Fruit fly (Drosophila melanogaster) whole organism, wandering third instar larva: ENCODE data around the gene CG6656.

Experiments used
- Abd-B ChIP-seq: fragments of >200 bp; optimal IDR thresholded peaks from 2 replicates; lab custom pipeline; 2017; ENCODE audit warnings: missing biosample characterization, missing genetic modification characterization
- CG32264 ChIP-seq: fragments of 200-800 bp; sonication (Bioruptor generic); optimal IDR thresholded peaks from 2 replicates; lab custom pipeline; 2016; ENCODE audit warnings: missing biosample characterization, missing genetic modification characterization
- CG9705 ChIP-seq: fragments of 200-800 bp; sonication (Bioruptor generic); optimal IDR thresholded peaks from 2 replicates; lab custom pipeline; 2018; ENCODE audit warnings: missing biosample characterization, mild to moderate bottlenecking, missing genetic modification characterization
- CrebA ChIP-seq: fragments of 200-800 bp; sonication (Bioruptor generic); optimal IDR thresholded peaks from 2 replicates; lab custom pipeline; 2016; ENCODE audit warnings: missing biosample characterization, mild to moderate bottlenecking, missing genetic modification characterization, borderline replicate concordance
- Dfd ChIP-seq: fragments of >200 bp; optimal IDR thresholded peaks from 2 replicates; lab custom pipeline; 2017; ENCODE audit warnings: missing biosample characterization, missing genetic modification characterization
- Dif ChIP-seq: fragments of 200-275, 200-300 bp; sonication (Bioruptor generic); optimal IDR thresholded peaks from 2 replicates; lab custom pipeline; 2018; ENCODE audit warnings: missing biosample characterization, missing genetic modification characterization; ENCODE audit not compliant: partially characterized antibody
- GATAd ChIP-seq: sonication (Bioruptor generic); optimal IDR thresholded peaks from 2 replicates; lab custom pipeline; 2016; ENCODE audit warnings: missing biosample characterization, missing genetic modification characterization
- HLH106 ChIP-seq: fragments of 200-800 bp; optimal IDR thresholded peaks from 3 replicates; lab custom pipeline; 2019; ENCODE audit warnings: missing biosample characterization, mild to moderate bottlenecking, missing genetic modification characterization, moderate library complexity
- Hnf4 ChIP-seq: fragments of 200-800 bp; sonication (Bioruptor generic); optimal IDR thresholded peaks from 2 replicates; lab custom pipeline; 2016; ENCODE audit warnings: missing biosample characterization, mild to moderate bottlenecking, missing genetic modification characterization
- Hr78 ChIP-seq: fragments of >200 bp; optimal IDR thresholded peaks from 2 replicates; lab custom pipeline; 2017; ENCODE audit warnings: missing biosample characterization, missing genetic modification characterization
- Hr83 ChIP-seq: fragments of 200-300 bp; sonication (Bioruptor generic); optimal IDR thresholded peaks from 2 replicates; lab custom pipeline; 2016; ENCODE audit warnings: missing biosample characterization, mild to moderate bottlenecking, missing genetic modification characterization, moderate library complexity; ENCODE audit not compliant: poor library complexity, severe bottlenecking
- Jra ChIP-seq: sonication (Bioruptor generic); optimal IDR thresholded peaks from 2 replicates; lab custom pipeline; 2016; ENCODE audit warnings: missing biosample characterization, missing genetic modification characterization
- Mio ChIP-seq: sonication (Bioruptor generic); optimal IDR thresholded peaks from 2 replicates; lab custom pipeline; 2016; ENCODE audit warnings: missing biosample characterization, missing genetic modification characterization
- Myc ChIP-seq: fragments of >200 bp; optimal IDR thresholded peaks from 2 replicates; lab custom pipeline; 2017
- N ChIP-seq: fragments of >200 bp; optimal IDR thresholded peaks from 2 replicates; lab custom pipeline; 2018; ENCODE audit warnings: missing biosample characterization, missing external identifiers, missing genetic modification characterization
- OdsH ChIP-seq: fragments of 200-800 bp; sonication (Bioruptor generic); optimal IDR thresholded peaks from 2 replicates; lab custom pipeline; 2016; ENCODE audit warnings: missing biosample characterization, mild to moderate bottlenecking, missing genetic modification characterization
- Rel ChIP-seq, 2 experiments: fragments of 200-800 bp; sonication (Bioruptor generic) in 1 of 2; optimal IDR thresholded peaks; 2 replicates in 1 of 2; 3 replicates in 1 of 2; lab custom pipeline; 2016 to 2019; ENCODE audit warnings: mild to moderate bottlenecking in 2 of 2, missing biosample characterization in 2 of 2, missing genetic modification characterization in 2 of 2, moderate library complexity in 1 of 2
- Sp1 ChIP-seq: fragments of 200-800 bp; sonication (Bioruptor generic); optimal IDR thresholded peaks from 3 replicates; lab custom pipeline; 2019; ENCODE audit warnings: missing biosample characterization, mild to moderate bottlenecking, missing genetic modification characterization, moderate library complexity
- Vsx2 ChIP-seq: fragments of 200-300, 225-300 bp; sonication (Bioruptor generic); optimal IDR thresholded peaks from 2 replicates; lab custom pipeline; 2018; ENCODE audit warnings: missing biosample characterization, missing genetic modification characterization; ENCODE audit not compliant: partially characterized antibody
- br ChIP-seq: fragments of 200-800 bp; sonication (Bioruptor generic); optimal IDR thresholded peaks from 2 replicates; lab custom pipeline; 2016; ENCODE audit warnings: missing biosample characterization, missing genetic modification characterization
- brk ChIP-seq: fragments of 200-800 bp; sonication (Bioruptor generic); optimal IDR thresholded peaks from 2 replicates; lab custom pipeline; 2016; ENCODE audit warnings: missing biosample characterization, mild to moderate bottlenecking, missing genetic modification characterization
- dl ChIP-seq, 2 experiments: fragments of 175-275, 200-275 bp in 1 of 2; fragments of 200-275 bp in 1 of 2; sonication (Bioruptor generic); optimal IDR thresholded peaks; lab custom pipeline; 2018; ENCODE audit warnings: mild to moderate bottlenecking in 2 of 2, missing biosample characterization in 2 of 2, missing genetic modification characterization in 2 of 2, moderate library complexity in 2 of 2; ENCODE audit not compliant: partially characterized antibody in 2 of 2, insufficient read depth in 1 of 2
- dmrt93B ChIP-seq: fragments of 200-800 bp; sonication (Bioruptor generic); optimal IDR thresholded peaks from 2 replicates; lab custom pipeline; 2018; ENCODE audit warnings: missing biosample characterization, mild to moderate bottlenecking, missing genetic modification characterization
- dsf ChIP-seq: sonication (Bioruptor generic); optimal IDR thresholded peaks from 2 replicates; lab custom pipeline; 2016; ENCODE audit warnings: missing biosample characterization, missing genetic modification characterization, borderline replicate concordance
- ey ChIP-seq: fragments of 200-800 bp; sonication (Bioruptor generic); optimal IDR thresholded peaks from 2 replicates; lab custom pipeline; 2016; ENCODE audit warnings: missing biosample characterization, missing genetic modification characterization
- foxo ChIP-seq, 2 experiments: fragments of 200-800 bp; sonication (Bioruptor generic); optimal IDR thresholded peaks; 2 replicates in 1 of 2; 3 replicates in 1 of 2; lab custom pipeline; 2016 to 2017; ENCODE audit warnings: missing biosample characterization in 2 of 2, missing genetic modification characterization in 2 of 2
- fru ChIP-seq: fragments of 200-800 bp; sonication (Bioruptor generic); optimal IDR thresholded peaks from 3 replicates; lab custom pipeline; 2016; ENCODE audit warnings: missing biosample characterization, mild to moderate bottlenecking, missing genetic modification characterization
- h ChIP-seq: fragments of 200-800 bp; sonication (Bioruptor generic); optimal IDR thresholded peaks from 3 replicates; lab custom pipeline; 2016; ENCODE audit warnings: missing biosample characterization, mild to moderate bottlenecking, missing genetic modification characterization
- jim ChIP-seq: fragments of 175-275, 200-325 bp; sonication (Bioruptor generic); optimal IDR thresholded peaks from 2 replicates; lab custom pipeline; 2016; ENCODE audit warnings: missing biosample characterization, mild to moderate bottlenecking, missing genetic modification characterization
- lola ChIP-seq: fragments of >200 bp; optimal IDR thresholded peaks from 2 replicates; lab custom pipeline; 2017; ENCODE audit warnings: missing biosample characterization, missing genetic modification characterization
- pan ChIP-seq: fragments of >200 bp; optimal IDR thresholded peaks from 2 replicates; lab custom pipeline; 2017
- psq ChIP-seq: fragments of 200-800 bp; sonication (Bioruptor generic); optimal IDR thresholded peaks from 3 replicates; lab custom pipeline; 2017; ENCODE audit warnings: missing biosample characterization, mild to moderate bottlenecking, missing genetic modification characterization, moderate library complexity
- rgr ChIP-seq: fragments of 200-800 bp; sonication (Bioruptor generic); optimal IDR thresholded peaks from 3 replicates; lab custom pipeline; 2016; ENCODE audit warnings: missing biosample characterization, mild to moderate bottlenecking, missing genetic modification characterization
- sage ChIP-seq: fragments of 200-800 bp; sonication (Bioruptor generic); optimal IDR thresholded peaks from 2 replicates; lab custom pipeline; 2016; ENCODE audit warnings: missing biosample characterization, mild to moderate bottlenecking, missing genetic modification characterization
- sv ChIP-seq: fragments of 200-800 bp; sonication (Bioruptor generic); optimal IDR thresholded peaks from 3 replicates; lab custom pipeline; 2016; ENCODE audit warnings: missing biosample characterization, missing genetic modification characterization
- tai ChIP-seq: sonication (Bioruptor generic); optimal IDR thresholded peaks from 2 replicates; lab custom pipeline; 2016; ENCODE audit warnings: missing biosample characterization, missing genetic modification characterization
- usp ChIP-seq: fragments of >200 bp; optimal IDR thresholded peaks from 2 replicates; lab custom pipeline; 2017; ENCODE audit warnings: missing biosample characterization, missing genetic modification characterization
- woc ChIP-seq: sonication (Bioruptor generic); optimal IDR thresholded peaks from 2 replicates; lab custom pipeline; 2016; ENCODE audit warnings: missing biosample characterization, mild to moderate bottlenecking, missing genetic modification characterization

Gene CG6656

DNA sequence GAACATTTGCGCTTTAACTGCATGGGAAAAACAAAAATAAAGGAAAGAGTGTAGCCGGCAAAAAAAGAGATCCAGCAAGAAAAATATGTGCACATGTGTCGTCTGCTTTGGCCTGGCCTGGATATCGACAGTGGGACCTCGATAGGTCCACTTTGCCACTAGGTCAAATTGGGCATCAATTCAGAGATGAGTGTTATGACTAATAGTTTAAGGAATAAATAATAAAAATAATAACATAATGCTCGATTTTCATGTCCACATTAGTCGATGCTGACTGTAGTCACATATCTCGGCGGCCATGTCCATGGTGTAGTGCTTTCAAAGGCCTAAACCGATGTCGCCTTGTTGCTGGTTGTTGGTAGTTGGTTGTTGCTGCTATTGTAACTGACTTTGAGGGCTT, 22.5 kb downstream of the CG6656 start:
- TF ChIP-seq psq (GFP tag; lab: Kevin White, UChicago) (peak; percentile 78), Hr83 (GFP tag; lab: Kevin White, UChicago) (peak; percentile 10), HLH106 (tag; lab: Kevin White, UChicago) (peak; percentile 90), Dif (no peak), rgr (peak; percentile 83), foxo (GFP tag; optimal IDR thresholded peaks at IDR 0.05; lab: Kevin White, UChicago) (peak in 1 of 2 experiments; percentile 90), jim (GFP tag; lab: Kevin White, UChicago) (no peak), Jra (GFP tag; lab: Kevin White, UChicago) (peak; percentile 47), woc (GFP tag; lab: Kevin White, UChicago) (peak; percentile 73), sage (peak; percentile 84), Hr78 (no peak), tai (peak; percentile 65), CrebA (no peak), Sp1 (peak; percentile 82), dsf (peak; percentile 22), CG32264 (GFP tag; lab: Kevin White, UChicago) (peak; percentile 60), Hnf4 (peak; percentile 79), Mio (GFP tag; lab: Kevin White, UChicago) (no peak), dmrt93B (GFP tag; lab: Kevin White, UChicago) (peak; percentile 56), OdsH (peak; percentile 80), Rel (GFP tag; optimal IDR thresholded peaks at IDR 0.05; lab: Kevin White, UChicago) (peak; percentile 58), Rel (tag; optimal IDR thresholded peaks at IDR 0.05; lab: Kevin White, UChicago) (peak; percentile 58), h (GFP tag; lab: Kevin White, UChicago) (peak; percentile 91), br (peak; percentile 83), dl (GFP tag; optimal IDR thresholded peaks at IDR 0.05; lab: Kevin White, UChicago; ENCODE audit: insufficient read depth in 1 of 2, partially characterized antibody in 2 of 2) (no peak), fru (GFP tag; lab: Kevin White, UChicago) (peak; percentile 87), brk (GFP tag; lab: Kevin White, UChicago) (peak; percentile 39), CG9705 (GFP tag; lab: Kevin White, UChicago) (peak; percentile 79), ey (GFP tag; lab: Kevin White, UChicago) (peak; percentile 81), Myc (no peak)

DNA sequence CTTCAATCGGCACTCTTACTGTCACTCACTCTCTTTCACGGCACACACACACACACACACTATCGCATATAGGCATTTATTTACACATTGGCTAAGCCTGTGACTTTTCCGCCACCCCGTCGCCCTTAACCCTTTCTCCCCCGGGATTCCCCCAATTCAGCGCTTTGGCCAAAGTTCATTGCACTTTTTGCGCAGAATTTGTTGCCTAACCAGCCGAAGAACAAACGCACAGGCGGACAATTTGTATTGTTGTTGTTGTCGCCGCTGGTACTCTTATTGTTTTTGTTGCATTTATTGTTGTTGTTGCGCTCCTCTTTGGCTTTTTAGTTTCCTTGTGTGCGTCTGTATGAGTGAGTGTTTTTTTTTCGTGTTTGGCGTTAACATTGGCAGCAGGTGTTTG, 23.7 kb downstream of the CG6656 start:
- TF ChIP-seq rgr (no peak), Rel (GFP tag; optimal IDR thresholded peaks at IDR 0.05; lab: Kevin White, UChicago) (no peak), Rel (tag; optimal IDR thresholded peaks at IDR 0.05; lab: Kevin White, UChicago) (peak; percentile 89), Abd-B (GFP tag; lab: Kevin White, UChicago) (no peak)

DNA sequence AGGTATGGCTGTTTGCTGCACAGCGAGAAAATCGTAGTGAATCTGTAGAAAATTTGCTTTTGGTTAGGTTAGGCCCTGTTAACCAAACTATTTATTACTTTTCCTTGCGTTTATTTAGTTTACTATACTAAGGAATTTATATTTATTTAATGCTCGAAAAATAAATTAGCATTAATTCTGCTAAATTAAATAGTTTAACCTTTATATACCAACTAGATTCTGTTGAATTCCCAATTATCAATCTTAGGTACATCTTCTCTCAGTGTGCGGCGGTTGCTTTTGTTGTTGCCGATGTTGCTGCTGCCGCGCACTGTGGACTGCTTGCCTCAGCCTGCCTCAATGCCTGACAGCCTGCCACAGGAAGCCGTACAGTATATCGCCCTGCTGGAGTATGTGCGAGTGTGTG, 24.1 kb downstream of the CG6656 start:
- TF ChIP-seq dmrt93B (GFP tag; lab: Kevin White, UChicago) = peak; percentile 45
- no peak for TF ChIP-seq N (GFP tag; lab: Kevin White, UChicago)
- peak; percentile 71 for TF ChIP-seq HLH106 (tag; lab: Kevin White, UChicago)
- TF ChIP-seq foxo (GFP tag; optimal IDR thresholded peaks at IDR 0.05; lab: Kevin White, UChicago) = peak in 1 of 2 experiments; percentile 59
- no peak for TF ChIP-seq CrebA
- no peak for TF ChIP-seq usp
- no peak for TF ChIP-seq Hr83 (GFP tag; lab: Kevin White, UChicago)
- TF ChIP-seq Hnf4 = no peak
- no peak for TF ChIP-seq brk (GFP tag; lab: Kevin White, UChicago)
- TF ChIP-seq Sp1 = peak; percentile 41
- peak; percentile 2 for TF ChIP-seq CG9705 (GFP tag; lab: Kevin White, UChicago)
- peak; percentile 77 for TF ChIP-seq Dfd (GFP tag; lab: Kevin White, UChicago)
- TF ChIP-seq tai = no peak
- TF ChIP-seq ey (GFP tag; lab: Kevin White, UChicago) = peak; percentile 21
- TF ChIP-seq br = peak; percentile 15
- TF ChIP-seq jim (GFP tag; lab: Kevin White, UChicago) = no peak
- TF ChIP-seq Dif = no peak
- peak; percentile 15 for TF ChIP-seq psq (GFP tag; lab: Kevin White, UChicago)
- TF ChIP-seq fru (GFP tag; lab: Kevin White, UChicago) = peak; percentile 69
- TF ChIP-seq dl (GFP tag; optimal IDR thresholded peaks at IDR 0.05; lab: Kevin White, UChicago; ENCODE audit: insufficient read depth in 1 of 2, partially characterized antibody in 2 of 2) = no peak
- TF ChIP-seq rgr = no peak
- TF ChIP-seq sage = no peak
- TF ChIP-seq OdsH = peak; percentile 35
- no peak for TF ChIP-seq pan
- TF ChIP-seq lola (GFP tag; lab: Kevin White, UChicago) = no peak
- no peak for TF ChIP-seq sv (GFP tag; lab: Kevin White, UChicago)
- no peak for TF ChIP-seq GATAd (GFP tag; lab: Kevin White, UChicago)
- TF ChIP-seq Vsx2 (GFP tag; lab: Kevin White, UChicago) = no peak
- no peak for TF ChIP-seq Myc
- TF ChIP-seq dsf = no peak
- TF ChIP-seq CG32264 (GFP tag; lab: Kevin White, UChicago) = no peak
- no peak for TF ChIP-seq Mio (GFP tag; lab: Kevin White, UChicago)
- no peak for TF ChIP-seq Jra (GFP tag; lab: Kevin White, UChicago)
- TF ChIP-seq Rel (GFP tag; optimal IDR thresholded peaks at IDR 0.05; lab: Kevin White, UChicago) = no peak
- TF ChIP-seq Rel (tag; optimal IDR thresholded peaks at IDR 0.05; lab: Kevin White, UChicago) = no peak
- peak; percentile 19 for TF ChIP-seq woc (GFP tag; lab: Kevin White, UChicago)
- TF ChIP-seq Abd-B (GFP tag; lab: Kevin White, UChicago) = no peak
- peak; percentile 28 for TF ChIP-seq h (GFP tag; lab: Kevin White, UChicago)
- TF ChIP-seq Hr78 = no peak
